Fruit fly (Drosophila melanogaster) whole organism, embryonic: ENCODE results near the gene CG13449.
A peak's percentile ranks its signal among the peaks of the same experiment; 100 is the strongest.

Source experiments
- Adf1 ChIP-seq: fragments of 200-800 bp; sonication (Bioruptor generic); IDR thresholded peaks from 2 replicates; pipeline ENCODE4 v1.3.6; 2022; ENCODE audit warnings: missing biosample characterization, missing genetic modification characterization
- Atf3 ChIP-seq: fragments of 200-800 bp; sonication (Bioruptor generic); optimal IDR thresholded peaks from 3 replicates; lab custom pipeline; 2016; ENCODE audit warnings: missing biosample characterization, missing genetic modification characterization
- CG11085 ChIP-seq: fragments of 200-800 bp; sonication (Bioruptor generic); IDR thresholded peaks from 2 replicates; pipeline ENCODE4 v1.3.6; 2022; ENCODE audit warnings: missing biosample characterization, missing genetic modification characterization
- CG13424 ChIP-seq: fragments of 200-800 bp; sonication (Bioruptor generic); optimal IDR thresholded peaks from 2 replicates; lab custom pipeline; 2019; ENCODE audit warnings: missing biosample characterization, mild to moderate bottlenecking, missing genetic modification characterization, moderate library complexity
- CG14667 ChIP-seq: fragments of 200-800 bp; sonication (Bioruptor generic); IDR thresholded peaks from 2 replicates; pipeline ENCODE4 v1.3.6; 2022; ENCODE audit warnings: missing biosample characterization, missing genetic modification characterization
- CG2199 ChIP-seq: fragments of 200-800 bp; sonication (Bioruptor generic); IDR thresholded peaks from 3 replicates; pipeline ENCODE4 v1.3.6; 2022; ENCODE audit warnings: missing biosample characterization, missing genetic modification characterization
- CG32767 ChIP-seq: fragments of 200-800 bp; sonication (Bioruptor generic); IDR thresholded peaks from 2 replicates; pipeline ENCODE4 v1.3.6; 2022; ENCODE audit warnings: missing biosample characterization, missing genetic modification characterization
- CG32772 ChIP-seq: fragments of 200-800 bp; sonication (Bioruptor generic); IDR thresholded peaks from 2 replicates; pipeline ENCODE4 v1.3.6; 2022; ENCODE audit warnings: missing biosample characterization, missing genetic modification characterization
- CG3847 ChIP-seq: fragments of 200-800 bp; sonication (Bioruptor generic); IDR thresholded peaks from 2 replicates; pipeline ENCODE4 v1.3.6; 2022; ENCODE audit warnings: missing biosample characterization, missing genetic modification characterization
- CG4328 ChIP-seq: fragments of 200-800 bp; sonication (Bioruptor generic); optimal IDR thresholded peaks from 3 replicates; lab custom pipeline; 2017; ENCODE audit warnings: missing biosample characterization, missing genetic modification reagents, missing genetic modification characterization
- CG4360 ChIP-seq: fragments of 200-800 bp; sonication (Bioruptor generic); IDR thresholded peaks from 2 replicates; pipeline ENCODE4 v1.3.6; 2022; ENCODE audit warnings: missing biosample characterization, missing genetic modification characterization
- CG6254 ChIP-seq: fragments of 200-800 bp; sonication (Bioruptor generic); optimal IDR thresholded peaks from 3 replicates; lab custom pipeline; 2017; ENCODE audit warnings: mild to moderate bottlenecking, missing biosample characterization, missing genetic modification reagents, missing genetic modification characterization
- CG7556 ChIP-seq: fragments of 200-800 bp; sonication (Bioruptor generic); optimal IDR thresholded peaks from 2 replicates; lab custom pipeline; 2017; ENCODE audit warnings: missing biosample characterization, mild to moderate bottlenecking, missing genetic modification characterization
- CG7963 ChIP-seq: fragments of 200-800 bp; sonication (Bioruptor generic); IDR thresholded peaks from 3 replicates; pipeline ENCODE4 v1.3.6; 2022; ENCODE audit warnings: missing biosample characterization, missing genetic modification characterization; ENCODE audit not compliant: partially characterized antibody
- CG8290 ChIP-seq, 3 experiments: fragments of 200-800 bp; sonication (Bioruptor generic); optimal IDR thresholded peaks; 2 replicates each; lab custom pipeline; 2016 to 2019; ENCODE audit warnings: missing biosample characterization in 3 of 3, missing genetic modification characterization in 3 of 3, mild to moderate bottlenecking in 2 of 3, moderate library complexity in 1 of 3
- CG9727 ChIP-seq: fragments of 200-800 bp; sonication (Bioruptor generic); optimal IDR thresholded peaks from 3 replicates; lab custom pipeline; 2017; ENCODE audit warnings: missing biosample characterization, mild to moderate bottlenecking, missing genetic modification characterization
- CHES-1-like ChIP-seq: fragments of 200-800 bp; sonication (Bioruptor generic); optimal IDR thresholded peaks from 2 replicates; lab custom pipeline; 2016; ENCODE audit warnings: missing biosample characterization, missing genetic modification characterization
- CoRest ChIP-seq: fragments of 200-800 bp; sonication (Bioruptor generic); optimal IDR thresholded peaks from 3 replicates; lab custom pipeline; 2018; ENCODE audit warnings: missing biosample characterization, mild to moderate bottlenecking, missing genetic modification characterization, moderate library complexity
- Dad ChIP-seq: fragments of 200-800 bp; sonication (Bioruptor generic); optimal IDR thresholded peaks from 3 replicates; lab custom pipeline; 2016; ENCODE audit warnings: missing biosample characterization, missing genetic modification characterization
- Dbx ChIP-seq: fragments of 200-800 bp; sonication (Bioruptor generic); IDR thresholded peaks from 3 replicates; pipeline ENCODE4 v1.3.6; 2022; ENCODE audit warnings: missing biosample characterization, missing genetic modification characterization
- Deaf1 ChIP-seq: fragments of 200-800 bp; optimal IDR thresholded peaks from 3 replicates; lab custom pipeline; 2019; ENCODE audit warnings: missing biosample characterization, mild to moderate bottlenecking, missing genetic modification characterization, moderate library complexity
- Dip3 ChIP-seq: fragments of 200-800 bp; sonication (Bioruptor generic); optimal IDR thresholded peaks from 3 replicates; lab custom pipeline; 2016; ENCODE audit warnings: missing biosample characterization, missing genetic modification characterization
- Doc3 ChIP-seq: fragments of 200-800 bp; sonication (Bioruptor generic); IDR thresholded peaks from 3 replicates; pipeline ENCODE4 v1.3.6; 2022; ENCODE audit warnings: missing biosample characterization, missing genetic modification characterization; ENCODE audit not compliant: partially characterized antibody
- Gug ChIP-seq: fragments of 200-800 bp; sonication (Bioruptor generic); IDR thresholded peaks from 4 replicates; pipeline ENCODE4 v1.3.6; 2022; ENCODE audit warnings: missing biosample characterization, missing genetic modification characterization
- MESR4 ChIP-seq: fragments of 200-800 bp; sonication (Bioruptor generic); optimal IDR thresholded peaks from 2 replicates; lab custom pipeline; 2018; ENCODE audit warnings: missing biosample characterization, mild to moderate bottlenecking, missing genetic modification characterization, moderate library complexity
- Mes4 ChIP-seq: fragments of 200-800 bp; sonication (Bioruptor generic); optimal IDR thresholded peaks from 2 replicates; lab custom pipeline; 2016; ENCODE audit warnings: missing biosample characterization, missing genetic modification characterization
- Myb ChIP-seq: fragments of 200-800 bp; sonication (Bioruptor generic); optimal IDR thresholded peaks from 2 replicates; lab custom pipeline; 2016; ENCODE audit warnings: missing biosample characterization, missing genetic modification characterization
- Sox100B ChIP-seq: fragments of 200-800 bp; sonication (Bioruptor generic); optimal IDR thresholded peaks from 3 replicates; lab custom pipeline; 2018; ENCODE audit warnings: missing biosample characterization, mild to moderate bottlenecking, missing genetic modification characterization
- TFAM ChIP-seq: fragments of 200-800 bp; sonication (Bioruptor generic); optimal IDR thresholded peaks from 2 replicates; lab custom pipeline; 2017; ENCODE audit warnings: missing biosample characterization, missing genetic modification characterization, inconsistent platforms
- Xbp1 ChIP-seq: fragments of 200-800 bp; sonication (Bioruptor generic); optimal IDR thresholded peaks from 3 replicates; lab custom pipeline; 2016; ENCODE audit warnings: missing biosample characterization, mild to moderate bottlenecking, missing genetic modification characterization
- cas ChIP-seq: fragments of 200-800 bp; sonication (Bioruptor generic); IDR thresholded peaks from 2 replicates; pipeline ENCODE4 v1.3.6; 2022; ENCODE audit warnings: missing biosample characterization, missing genetic modification characterization
- cg ChIP-seq: fragments of 200-800 bp; sonication (Bioruptor generic); optimal IDR thresholded peaks from 3 replicates; lab custom pipeline; 2019; ENCODE audit warnings: missing biosample characterization, mild to moderate bottlenecking, missing genetic modification characterization, moderate library complexity
- crc ChIP-seq: fragments of 200-800 bp; sonication (Bioruptor generic); optimal IDR thresholded peaks from 2 replicates; lab custom pipeline; 2016; ENCODE audit warnings: missing biosample characterization, missing genetic modification characterization
- exex ChIP-seq: fragments of 200-800 bp; sonication (Bioruptor generic); optimal IDR thresholded peaks from 4 replicates; lab custom pipeline; 2018; ENCODE audit warnings: missing biosample characterization, mild to moderate bottlenecking, missing genetic modification characterization, moderate library complexity
- fd102C ChIP-seq: fragments of 200-800 bp; sonication (Bioruptor generic); optimal IDR thresholded peaks from 2 replicates; lab custom pipeline; 2018; ENCODE audit warnings: missing biosample characterization, mild to moderate bottlenecking, missing genetic modification characterization, moderate library complexity
- gfzf ChIP-seq: fragments of 200-800 bp; sonication (Bioruptor generic); optimal IDR thresholded peaks from 2 replicates; lab custom pipeline; 2016; ENCODE audit warnings: missing biosample characterization, mild to moderate bottlenecking, missing genetic modification characterization, moderate library complexity
- gro ChIP-seq: fragments of 200-800 bp; sonication (Bioruptor generic); optimal IDR thresholded peaks from 2 replicates; lab custom pipeline; 2016; ENCODE audit warnings: missing biosample characterization, missing genetic modification characterization
- ind ChIP-seq: fragments of 200-800 bp; sonication (Bioruptor generic); optimal IDR thresholded peaks from 3 replicates; lab custom pipeline; 2016; ENCODE audit warnings: missing biosample characterization, missing genetic modification characterization
- insv ChIP-seq, 2 experiments: fragments of 200-800 bp; sonication (Bioruptor generic); optimal IDR thresholded peaks; 3 replicates each; lab custom pipeline; 2016 to 2018; ENCODE audit warnings: missing biosample characterization in 2 of 2, missing genetic modification characterization in 2 of 2
- jumu ChIP-seq: fragments of 200-800 bp; sonication (Bioruptor generic); optimal IDR thresholded peaks from 3 replicates; lab custom pipeline; 2016; ENCODE audit warnings: missing biosample characterization, missing genetic modification characterization
- mam ChIP-seq: fragments of 200-800 bp; sonication (Bioruptor generic); optimal IDR thresholded peaks from 3 replicates; lab custom pipeline; 2016; ENCODE audit warnings: missing biosample characterization, missing genetic modification characterization
- nerfin-1 ChIP-seq: fragments of 200-800 bp; sonication (Bioruptor generic); optimal IDR thresholded peaks from 3 replicates; lab custom pipeline; 2019; ENCODE audit warnings: missing biosample characterization, mild to moderate bottlenecking, missing genetic modification characterization, moderate library complexity
- nmo ChIP-seq: fragments of 200-800 bp; sonication (Bioruptor generic); optimal IDR thresholded peaks from 2 replicates; lab custom pipeline; 2018; ENCODE audit warnings: missing biosample characterization, mild to moderate bottlenecking, missing genetic modification characterization, moderate library complexity
- otp ChIP-seq: fragments of 200-800 bp; sonication (Bioruptor generic); IDR thresholded peaks from 3 replicates; pipeline ENCODE4, ENCODE4 v1.3.6; 2022; ENCODE audit warnings: missing biosample characterization, missing genetic modification characterization
- pzg ChIP-seq: fragments of 200-800 bp; sonication (Bioruptor generic); optimal IDR thresholded peaks from 3 replicates; lab custom pipeline; 2018; ENCODE audit warnings: missing biosample characterization, mild to moderate bottlenecking, missing genetic modification characterization, moderate library complexity
- row ChIP-seq: fragments of 200-800 bp; sonication (Bioruptor generic); IDR thresholded peaks from 3 replicates; pipeline ENCODE4 v1.3.6; 2022; ENCODE audit warnings: missing biosample characterization, missing genetic modification characterization
- slp2 ChIP-seq: fragments of 200-800 bp; sonication (Bioruptor generic); optimal IDR thresholded peaks from 2 replicates; lab custom pipeline; 2016; ENCODE audit warnings: missing biosample characterization, missing genetic modification characterization
- tin ChIP-seq: fragments of 200-800 bp; sonication (Bioruptor generic); optimal IDR thresholded peaks from 3 replicates; lab custom pipeline; 2016; ENCODE audit warnings: missing biosample characterization, missing genetic modification characterization
- twi ChIP-seq: fragments of 200-800 bp; optimal IDR thresholded peaks from 2 replicates; lab custom pipeline; 2019; ENCODE audit warnings: missing biosample characterization, mild to moderate bottlenecking, missing genetic modification characterization, moderate library complexity
- vnd ChIP-seq: fragments of 200-800 bp; sonication (Bioruptor generic); IDR thresholded peaks from 3 replicates; pipeline ENCODE4 v1.3.6; 2022; ENCODE audit warnings: missing biosample characterization, missing genetic modification characterization; ENCODE audit not compliant: partially characterized antibody
- zen ChIP-seq: fragments of 200-800 bp; sonication (Bioruptor generic); optimal IDR thresholded peaks from 3 replicates; lab custom pipeline; 2018; ENCODE audit warnings: missing biosample characterization, mild to moderate bottlenecking, missing genetic modification characterization, moderate library complexity

The CG13449 gene

DNA sequence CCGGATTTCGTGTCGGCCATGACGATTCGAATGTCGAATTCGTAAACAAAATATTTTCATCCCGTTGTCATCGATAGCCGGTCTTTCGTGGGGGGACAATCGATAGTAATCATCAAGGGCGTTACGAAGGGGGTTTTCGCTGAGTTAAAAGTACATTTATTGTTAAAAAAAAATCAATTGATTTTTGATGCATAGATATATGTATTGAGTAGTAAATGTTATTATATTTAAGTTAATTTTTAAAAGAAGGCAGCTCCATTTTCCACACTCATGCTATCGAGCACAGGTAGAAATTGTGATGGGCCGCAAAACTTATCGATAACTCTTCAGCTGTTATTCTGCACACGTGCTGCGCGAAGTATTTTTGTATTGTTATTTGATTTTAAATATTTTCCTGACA lies 32.1 kb downstream of the CG13449 start, which contains the start of the genes mrn and CG12301 (continued):
- TF ChIP-seq nerfin-1 (tag; lab: Kevin White, UChicago) (peak; percentile 60), CG4360 (GFP tag; lab: Robert Waterston, UW) (no peak), Deaf1 (tag; lab: Kevin White, UChicago) (peak; percentile 85), Doc3 (peak; percentile 94), Mes4 (GFP tag; lab: Kevin White, UChicago) (peak; percentile 11), gro (peak; percentile 79), slp2 (peak; percentile 20), CG32772 (GFP tag; lab: Robert Waterston, UW) (peak; percentile 97), cas (peak; percentile 92), CG9727 (peak; percentile 87), CG32767 (no peak; the same call in 1 of the 2 replicates), pzg (peak; percentile 73), CHES-1-like (peak; percentile 59), Dad (GFP tag; lab: Kevin White, UChicago) (peak; percentile 61), mam (GFP tag; lab: Kevin White, UChicago) (peak; percentile 81), jumu (peak; percentile 44), vnd (peak; percentile 92), tin (GFP tag; lab: Kevin White, UChicago) (peak; percentile 80), CG2199 (GFP tag; lab: Robert Waterston, UW) (peak; percentile 94), Xbp1 (peak; percentile 83), crc (GFP tag; lab: Kevin White, UChicago) (no peak), Adf1 (peak; percentile 57), CG6254 (GFP tag; lab: Kevin White, UChicago) (no peak), twi (tag; lab: Kevin White, UChicago) (no peak), gfzf (peak; percentile 22), cg (GFP tag; lab: Kevin White, UChicago) (no peak), nmo (GFP tag; lab: Kevin White, UChicago) (peak; percentile 86), fd102C (GFP tag; lab: Kevin White, UChicago) (no peak), CoRest (tag; lab: Kevin White, UChicago) (no peak), MESR4 (GFP tag; lab: Kevin White, UChicago) (no peak), zen (peak; percentile 43), Dip3 (GFP tag; lab: Kevin White, UChicago) (peak; percentile 70), Atf3 (peak; percentile 18), otp (GFP tag; lab: Robert Waterston, UW) (peak; percentile 47; the same call in 2 of the 3 replicates), CG3847 (peak; percentile 85), Sox100B (GFP tag; lab: Kevin White, UChicago) (no peak), CG11085 (GFP tag; lab: Robert Waterston, UW) (peak; percentile 87), CG7963 (peak; percentile 77), Gug (GFP tag; lab: Robert Waterston, UW) (peak; percentile 89), CG8290 (GFP tag; optimal IDR thresholded peaks at IDR 0.05; lab: Kevin White, UChicago) (no peak), CG8290 (tag; optimal IDR thresholded peaks at IDR 0.05; lab: Kevin White, UChicago) (no peak), CG13424 (tag; lab: Kevin White, UChicago) (peak; percentile 72), Dbx (peak; percentile 97), CG14667 (GFP tag; lab: Robert Waterston, UW) (peak; percentile 87), CG7556 (GFP tag; lab: Kevin White, UChicago) (no peak), CG4328 (no peak), Myb (GFP tag; lab: Kevin White, UChicago) (peak; percentile 53), row (GFP tag; lab: Robert Waterston, UW) (peak; percentile 96), exex (tag; lab: Kevin White, UChicago) (no peak), insv (GFP tag; optimal IDR thresholded peaks at IDR 0.05; lab: Kevin White, UChicago) (peak in 1 of 2 experiments; percentile 60), TFAM (GFP tag; lab: Kevin White, UChicago) (no peak), ind (GFP tag; lab: Kevin White, UChicago) (peak; percentile 75)
